Worm (Caenorhabditis elegans): ENCODE data around the gene hsp-1.
"Not testable (repeated sequence)": the region's sequence is repeated elsewhere in the genome, so short reads cannot be mapped to it uniquely, and the experiment has no call there.

Gene hsp-1

DNA sequence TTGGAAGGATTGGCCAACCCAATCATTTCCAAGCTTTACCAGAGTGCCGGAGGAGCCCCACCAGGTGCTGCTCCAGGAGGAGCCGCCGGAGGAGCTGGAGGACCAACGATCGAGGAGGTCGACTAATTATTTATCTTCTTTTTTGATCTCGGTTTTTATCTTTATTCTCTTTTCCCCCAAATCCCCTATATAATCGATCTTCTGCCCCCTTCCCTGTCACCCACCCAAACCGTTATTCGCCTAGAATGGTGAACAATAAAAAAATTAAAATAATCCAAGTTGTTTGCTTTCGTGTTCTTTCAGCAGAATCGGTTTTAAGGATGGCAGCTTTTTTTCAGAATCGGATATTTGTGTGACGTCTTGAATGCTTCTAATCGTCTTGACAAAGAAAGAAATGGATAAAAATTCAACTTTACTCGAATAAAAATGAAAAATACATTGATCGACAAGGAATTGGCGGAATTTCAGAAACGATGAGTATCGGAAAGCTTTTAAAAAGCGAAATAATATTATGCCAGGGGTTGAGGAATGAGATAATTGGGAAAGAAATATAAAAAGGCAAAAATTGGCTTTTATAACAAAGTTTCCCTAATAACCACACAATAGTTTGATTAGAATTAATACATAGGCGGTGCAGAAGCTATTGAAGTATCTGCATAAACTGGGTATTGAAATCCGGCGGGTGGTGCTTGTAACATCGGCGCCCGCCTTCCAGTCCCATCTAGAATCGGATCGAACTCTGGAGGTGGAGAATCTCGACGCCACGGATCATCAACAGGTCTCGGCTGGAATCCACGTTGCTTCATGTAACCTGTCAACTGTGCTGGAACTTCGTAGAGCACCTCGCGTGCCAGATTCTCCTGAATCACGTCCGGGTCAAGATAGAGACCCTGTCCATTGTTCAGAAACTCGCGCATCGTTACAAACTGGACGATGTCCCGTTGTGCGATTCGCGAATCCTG lies 2.6 kb downstream of the hsp-1 start (continued):
- TF ChIP-seq dpff-1 (tag; optimal IDR thresholded peaks at IDR 0.05), result peak; percentile 67
- peak; percentile 35 for TF ChIP-seq nhr-90 (tag; optimal IDR thresholded peaks at IDR 0.05)
- TF ChIP-seq nhr-80 (tag; optimal IDR thresholded peaks at IDR 0.05), result peak; percentile 14
- peak; percentile 96 for TF ChIP-seq zfh-2 (GFP tag; conservative IDR thresholded peaks at IDR 0.05)
- peak; percentile 97 for TF ChIP-seq repo-1 (tag; optimal IDR thresholded peaks at IDR 0.05)
- TF ChIP-seq athp-1 (tag; optimal IDR thresholded peaks at IDR 0.05), result peak; percentile 96
- TF ChIP-seq ztf-26 (tag; optimal IDR thresholded peaks at IDR 0.05), result peak; percentile 59
- peak; percentile 98 for TF ChIP-seq F49E8.2 (tag; optimal IDR thresholded peaks at IDR 0.05; ENCODE audit: insufficient read depth)
- TF ChIP-seq tlf-1 (GFP tag; optimal IDR thresholded peaks at IDR 0.05), result peak; percentile 96
- TF ChIP-seq madf-10 (tag; optimal IDR thresholded peaks at IDR 0.05), result peak; percentile 61
- peak; percentile 65 for TF ChIP-seq lsl-1 (GFP tag; optimal IDR thresholded peaks at IDR 0.05)
- peak; percentile 64 for TF ChIP-seq chd-7 (tag; optimal IDR thresholded peaks at IDR 0.05)
- TF ChIP-seq F52B5.7 (tag; optimal IDR thresholded peaks at IDR 0.05), result peak; percentile 79
- peak; percentile 9; the same call in 1 of the 2 replicates for TF ChIP-seq C06A6.2 (GFP tag; conservative IDR thresholded peaks at IDR 0.05)
- TF ChIP-seq B0261.1 (tag; optimal IDR thresholded peaks at IDR 0.05), result peak; percentile 27
- peak; percentile 67 for TF ChIP-seq F10E7.11 (tag; optimal IDR thresholded peaks at IDR 0.05)
- TF ChIP-seq ztf-28 (GFP tag; IDR thresholded peaks at IDR 0.05), result no peak
- no peak for TF ChIP-seq attf-3 (GFP tag; conservative IDR thresholded peaks at IDR 0.05)
- peak; percentile 73; the same call in 1 of the 2 replicates for TF ChIP-seq aptf-3 (GFP tag; IDR thresholded peaks at IDR 0.05)
- TF ChIP-seq pbrm-1 (GFP tag; IDR thresholded peaks at IDR 0.05), result peak; percentile 79

DNA sequence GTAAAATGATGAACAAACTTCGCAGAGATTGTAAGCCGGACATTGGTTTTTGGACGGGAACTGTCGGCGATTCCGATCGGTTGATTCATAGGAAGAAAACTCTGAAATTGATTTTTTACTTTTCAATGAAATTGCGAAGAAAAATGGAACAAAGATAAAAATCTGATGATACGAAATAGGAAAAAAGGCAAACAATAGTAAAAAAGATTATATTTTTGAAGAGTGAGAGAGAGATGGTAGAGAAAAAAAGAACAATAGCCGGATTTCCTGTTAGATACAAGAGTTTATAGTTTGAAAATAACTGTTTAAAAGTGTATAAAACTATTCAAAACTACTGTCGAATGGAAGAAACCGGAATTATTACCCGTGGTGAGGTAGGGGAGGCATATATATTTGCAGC lies 5.3 kb downstream of the hsp-1 start, which contains the start of gene nra-1:
TSS of gene nra-1 (minus strand) at position 101 of the 400 bp plus-strand sequence.
- TF ChIP-seq Y95B8A.8 (GFP tag; IDR thresholded peaks at IDR 0.05), result no peak
- no peak for TF ChIP-seq cebp-2 (GFP tag; IDR thresholded peaks at IDR 0.05)
- TF ChIP-seq aptf-3 (GFP tag; IDR thresholded peaks at IDR 0.05), result no peak
- TF ChIP-seq hsf-1 (GFP tag; IDR thresholded peaks at IDR 0.05), result no peak

DNA sequence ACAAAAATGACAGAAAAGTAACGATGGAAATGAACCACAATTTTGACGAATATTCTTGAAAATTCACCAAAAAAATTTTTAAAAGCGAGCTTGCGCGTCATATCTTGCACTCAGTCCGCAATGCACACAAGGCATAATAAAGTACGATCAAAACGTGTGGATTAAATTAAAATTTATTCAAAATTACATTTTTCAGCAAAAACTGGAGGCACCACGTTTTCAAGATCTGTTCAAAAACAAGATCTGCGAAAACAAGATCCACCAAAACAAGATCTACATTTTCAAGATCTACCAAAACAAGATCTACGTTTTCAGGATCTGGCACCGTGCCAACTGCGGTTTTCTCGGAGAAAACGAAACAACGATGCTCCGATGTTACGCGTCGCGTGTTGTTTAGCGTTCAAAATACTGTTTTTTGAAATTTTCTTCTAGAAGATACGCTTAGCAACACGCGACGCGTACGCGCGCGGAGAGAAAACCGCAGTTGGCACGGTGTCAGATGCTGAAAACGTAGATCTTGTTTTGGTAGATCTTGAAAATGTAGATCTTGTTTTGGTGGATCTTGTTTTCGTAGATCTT lies 5.8 kb downstream of the hsp-1 start:
- TF ChIP-seq snpc-4 (GFP tag; optimal IDR thresholded peaks at IDR 0.05), result not testable (repeated sequence)
- peak in 1 of 4 experiments; percentile 59 for TF ChIP-seq snpc-4 (tag; optimal IDR thresholded peaks at IDR 0.05)
- peak; percentile 57 for TF ChIP-seq dox-1 (GFP tag; IDR thresholded peaks at IDR 0.05)
- TF ChIP-seq attf-3 (GFP tag; conservative IDR thresholded peaks at IDR 0.05), result peak; percentile 62
- TF ChIP-seq D2030.7 (GFP tag; IDR thresholded peaks at IDR 0.05), result peak; percentile 86
- peak; percentile 82 for TF ChIP-seq hsf-1 (GFP tag; IDR thresholded peaks at IDR 0.05)
- peak; percentile 66 for TF ChIP-seq madf-6 (GFP tag; IDR thresholded peaks at IDR 0.05)
- peak; percentile 3 for TF ChIP-seq athp-1 (tag; optimal IDR thresholded peaks at IDR 0.05)
- peak; percentile 18; the same call in 1 of the 2 replicates for TF ChIP-seq hmg-1.2 (GFP tag; IDR thresholded peaks at IDR 0.05)

DNA sequence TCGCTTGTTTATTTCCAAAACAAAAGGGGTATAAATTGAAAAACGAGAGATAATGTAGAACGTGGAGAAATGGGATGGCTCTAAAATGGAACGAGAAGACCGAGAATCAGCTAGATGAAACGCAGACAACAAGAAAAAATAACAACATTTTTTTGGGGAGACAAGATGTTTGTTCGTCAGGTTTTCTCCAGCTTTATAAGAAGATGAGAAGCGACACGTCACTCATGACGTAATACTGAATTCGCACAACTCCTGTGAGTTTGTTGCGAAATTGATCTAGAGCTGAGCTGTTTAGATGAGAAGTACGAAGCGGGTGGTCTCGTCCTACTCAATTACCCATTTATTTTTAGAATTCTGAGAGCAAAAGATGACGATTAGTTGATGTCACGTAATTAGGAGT lies 6.5 kb downstream of the hsp-1 start:
- TF ChIP-seq hsf-1 (GFP tag; IDR thresholded peaks at IDR 0.05) (peak; percentile 50; the same call in 1 of the 2 replicates), lin-40 (tag; optimal IDR thresholded peaks at IDR 0.05) (peak; percentile 33), cebp-1 (GFP tag; IDR thresholded peaks at IDR 0.05) (no peak), cebp-1 (tag; optimal IDR thresholded peaks at IDR 0.05) (peak; percentile 84), snpc-4 (GFP tag; optimal IDR thresholded peaks at IDR 0.05) (no peak), snpc-4 (tag; optimal IDR thresholded peaks at IDR 0.05) (peak in 1 of 4 experiments; percentile 31), atf-7 (tag; optimal IDR thresholded peaks at IDR 0.05) (peak; percentile 30), pha-4 (tag; optimal IDR thresholded peaks at IDR 0.05) (no peak), attf-6 (GFP tag; IDR thresholded peaks at IDR 0.05) (0 out of 2 replicates have a peak, but pooled peaks have one; percentile 54), ekl-4 (GFP tag; IDR thresholded peaks at IDR 0.05) (no peak)

Data from whole organism, young adult.